Fruit fly (Drosophila melanogaster) S2 (cell line): ENCODE measurements around the gene IntS14.

Experiments
- CG8478 ChIP-seq: fragments of >200 bp; optimal IDR thresholded peaks from 2 replicates; lab custom pipeline; 2018
- CTCF ChIP-seq, 2 experiments: fragments of >200 bp; optimal IDR thresholded peaks; 2 replicates each; lab custom pipeline; 2018

Gene IntS14

DNA sequence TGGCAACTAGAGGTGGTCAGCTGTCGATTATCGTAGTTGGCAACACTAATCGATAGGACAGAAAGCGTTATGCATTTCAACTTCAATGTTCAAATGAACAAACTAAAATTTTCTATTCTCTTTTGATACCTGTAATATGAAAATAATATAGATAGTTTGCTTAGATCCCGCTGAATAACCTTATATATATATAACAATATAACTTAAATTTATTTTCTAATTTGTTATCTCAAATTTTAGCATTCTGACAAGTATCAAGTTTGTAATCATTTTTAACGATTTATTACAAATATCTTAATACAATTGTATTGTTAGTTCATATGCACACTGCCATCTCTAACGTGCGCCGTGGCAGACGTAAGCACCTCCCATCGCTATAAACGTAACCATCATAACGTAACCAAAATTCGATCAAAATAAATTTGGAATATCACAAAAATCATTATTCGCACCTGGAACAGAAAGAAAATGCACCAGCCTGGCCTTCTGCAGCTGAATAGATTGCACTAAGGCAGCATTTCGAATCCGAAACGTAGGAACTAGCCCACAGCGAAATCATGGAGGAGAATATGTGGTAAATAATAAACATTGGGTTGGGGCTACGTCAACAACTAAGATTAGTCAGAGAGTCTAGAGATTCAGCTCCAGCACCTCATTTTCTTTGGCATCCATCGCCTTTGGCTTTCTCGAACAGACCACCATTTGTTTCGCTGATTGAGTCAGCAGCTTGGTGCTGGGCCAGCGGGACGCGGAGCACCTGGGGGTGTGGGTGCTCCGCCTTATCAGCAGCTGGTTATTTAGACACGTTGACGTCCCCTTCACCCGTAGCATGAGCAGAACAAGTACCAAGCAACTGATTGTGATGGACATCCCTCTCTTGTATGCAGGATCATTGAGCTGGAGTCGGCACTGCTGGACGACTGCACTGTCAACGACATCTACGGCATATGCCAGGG, 35.0 kb upstream of the IntS14 start, which contains the start of the genes Pino and TBC1D23:
Gene Pino (minus strand): TSS at position 22 of the 956 bp plus-strand sequence.
Gene TBC1D23 (plus strand): TSS at position 385 of the 956 bp plus-strand sequence.
- TF ChIP-seq CTCF (optimal IDR thresholded peaks at IDR 0.05; lab: Kevin White, UChicago), result no peak
- TF ChIP-seq CG8478 (lab: Kevin White, UChicago), result no peak

DNA sequence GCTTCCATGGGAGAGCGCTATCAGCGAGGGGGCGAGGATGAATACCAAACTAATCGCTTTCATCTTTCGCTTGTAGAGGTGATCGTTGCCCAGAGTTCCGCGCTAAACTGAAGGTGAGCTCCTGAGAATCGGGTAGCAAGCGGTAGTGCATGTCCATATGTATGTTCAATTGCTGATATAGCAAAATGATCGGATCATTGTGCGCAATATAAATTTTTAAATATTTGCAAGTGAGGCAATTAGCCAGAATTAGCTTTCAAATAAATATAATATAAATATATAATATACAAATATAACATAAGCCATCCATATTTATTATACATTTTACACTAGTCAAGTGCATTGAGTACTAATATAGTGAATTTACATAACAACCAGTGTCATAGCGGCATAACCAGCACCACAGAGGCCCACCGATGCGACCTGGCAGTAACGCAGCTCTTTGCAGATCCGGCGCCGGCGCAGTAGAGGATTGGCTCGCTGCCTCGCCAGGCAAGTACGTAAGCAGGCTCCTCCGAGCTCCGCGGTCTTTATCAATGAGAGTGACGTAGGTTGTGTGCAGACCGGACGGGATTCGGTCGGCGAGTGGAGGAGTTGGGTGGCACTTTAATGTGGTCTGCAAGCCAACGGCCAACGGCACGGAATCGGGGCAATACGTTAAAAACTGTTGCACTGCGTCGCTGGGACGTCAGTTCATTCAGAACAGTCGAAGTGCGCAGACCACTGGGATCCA, 30.1 kb upstream of the IntS14 start, which contains the start of the genes Iris and CG4577:
Gene Iris (minus strand): TSS at position 88 of the 733 bp plus-strand sequence.
Gene CG4577 (plus strand): TSS at position 683 of the 733 bp plus-strand sequence.
- TF ChIP-seq CG8478 (lab: Kevin White, UChicago) (no peak), CTCF (optimal IDR thresholded peaks at IDR 0.05; lab: Kevin White, UChicago) (no peak)

dm6 chr2L:1135495-1135894, 28.7 kb upstream of the IntS14 start:
- TF ChIP-seq CG8478 (lab: Kevin White, UChicago) (no peak), CTCF (optimal IDR thresholded peaks at IDR 0.05; lab: Kevin White, UChicago) (no peak)

DNA sequence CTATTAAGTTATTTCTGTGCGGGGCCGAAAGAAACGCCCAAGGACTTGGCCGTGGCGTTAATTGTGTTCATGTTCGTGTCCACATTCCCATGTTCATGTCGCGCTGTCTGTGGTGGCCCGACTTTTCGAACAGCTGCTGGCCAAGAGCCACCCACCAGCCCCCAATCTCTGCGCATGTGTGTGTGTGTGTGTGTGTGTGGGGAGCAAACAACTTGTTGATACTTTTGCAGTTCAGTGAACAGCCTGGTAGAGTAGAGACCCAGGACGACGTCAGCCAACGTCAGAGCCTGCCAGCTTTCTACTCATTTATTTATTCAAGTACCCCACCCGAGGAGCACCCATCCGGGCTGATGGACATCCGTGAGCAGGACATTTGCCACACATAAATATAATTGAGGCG, 27.2 kb upstream of the IntS14 start:
- TF ChIP-seq CG8478 (lab: Kevin White, UChicago) (no peak), CTCF (optimal IDR thresholded peaks at IDR 0.05; lab: Kevin White, UChicago) (no peak)

DNA sequence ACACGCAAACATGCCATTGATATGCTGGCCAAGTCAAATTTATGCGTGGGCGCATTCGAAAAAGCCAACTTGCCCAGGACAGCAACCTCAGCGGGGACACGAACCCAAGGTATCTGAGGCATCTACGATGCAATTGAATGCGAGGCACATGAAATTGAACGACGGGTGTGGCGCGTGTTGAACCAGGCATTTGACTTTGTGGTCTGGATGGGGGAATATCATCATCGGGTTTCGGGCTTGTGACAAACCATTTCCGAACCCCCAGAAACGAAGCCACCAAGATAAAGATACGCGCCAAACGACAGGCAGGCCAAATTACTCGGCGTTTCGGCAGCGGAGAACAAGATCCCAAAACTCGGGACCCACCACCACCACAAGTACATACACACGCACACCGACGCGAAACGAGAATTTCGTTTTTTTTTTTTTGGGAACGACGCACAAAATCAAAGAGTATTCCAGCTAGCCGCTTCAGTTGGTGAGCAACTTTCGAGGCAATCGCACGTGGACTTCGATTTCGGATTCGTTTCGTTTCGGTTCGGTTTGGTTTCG, 21.4 kb upstream of the IntS14 start, which contains the start of gene MFS3:
Gene MFS3 (plus strand): TSS at position 472 of the 552 bp plus-strand sequence.
- TF ChIP-seq CTCF (optimal IDR thresholded peaks at IDR 0.05; lab: Kevin White, UChicago), result peak; percentile 66 to 68
- no peak for TF ChIP-seq CG8478 (lab: Kevin White, UChicago)

DNA sequence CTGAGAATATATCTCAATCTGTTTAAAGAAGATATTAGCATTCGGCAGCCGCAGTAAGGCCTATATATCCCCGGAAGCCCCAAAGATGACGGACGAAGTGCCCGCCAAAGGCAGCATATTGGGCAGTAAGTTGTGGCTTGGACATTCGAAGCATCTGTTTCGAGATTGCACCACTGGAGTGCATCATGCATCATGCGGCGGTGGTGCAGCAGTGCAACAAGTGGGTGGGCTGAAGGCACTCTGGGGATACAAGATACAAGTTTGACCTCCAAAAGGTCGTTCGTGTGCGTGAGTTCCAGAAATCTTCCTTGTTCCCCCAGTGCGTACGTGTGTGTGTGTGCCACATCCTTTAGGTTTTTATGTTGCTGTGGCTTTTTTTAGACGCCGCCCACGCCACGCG, 21.0 kb upstream of the IntS14 start:
- TF ChIP-seq CG8478 (lab: Kevin White, UChicago) (no peak), CTCF (optimal IDR thresholded peaks at IDR 0.05; lab: Kevin White, UChicago) (no peak)

DNA sequence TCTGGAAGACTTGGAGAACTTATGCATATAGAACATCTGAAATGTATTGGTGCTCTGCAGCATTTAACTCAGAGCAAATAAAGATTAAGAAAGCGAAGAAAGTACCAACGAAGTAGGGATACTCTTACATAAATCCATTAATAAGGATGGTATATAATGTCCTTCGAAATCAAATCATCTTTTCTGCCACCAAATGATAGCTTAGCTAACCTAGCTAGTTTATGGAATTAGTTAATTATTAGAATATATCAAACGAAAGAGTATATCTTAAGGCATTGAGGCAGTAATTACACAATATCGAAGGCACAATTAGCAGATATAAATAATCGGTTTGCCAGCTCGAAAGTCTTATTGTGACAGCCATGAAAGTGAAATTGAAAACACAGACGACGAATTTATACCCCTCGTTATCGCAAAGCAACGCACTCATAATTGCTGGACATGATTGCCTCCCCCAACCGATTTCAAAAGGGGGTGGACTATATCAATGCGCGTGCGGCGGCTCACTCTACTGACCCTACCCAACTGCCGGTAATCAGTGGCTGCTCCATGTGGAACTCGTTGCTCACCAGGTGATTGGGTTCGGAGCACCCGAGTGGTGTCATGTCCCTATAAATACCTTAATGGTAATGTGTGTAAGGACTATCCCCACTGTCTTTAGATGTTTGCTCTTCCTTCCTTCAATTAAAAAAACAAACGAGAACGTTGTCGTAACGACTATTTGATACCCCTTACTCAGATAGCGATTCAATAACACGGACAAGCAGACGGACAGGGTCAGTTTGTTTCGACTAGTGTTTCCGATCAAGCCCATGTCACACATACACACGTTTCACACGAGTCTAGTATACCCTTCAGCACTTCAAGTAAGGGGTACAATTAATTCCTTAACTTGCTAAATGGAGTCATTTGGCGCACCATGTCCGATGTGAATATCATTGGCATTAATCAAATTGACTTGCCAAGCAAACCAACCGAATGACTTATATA, 19.6 kb upstream of the IntS14 start:
- TF ChIP-seq CTCF (optimal IDR thresholded peaks at IDR 0.05; lab: Kevin White, UChicago) (no peak), CG8478 (lab: Kevin White, UChicago) (no peak)

dm6 chr2L:1147656-1148055, 16.6 kb upstream of the IntS14 start:
- no peak for TF ChIP-seq CG8478 (lab: Kevin White, UChicago)
- no peak for TF ChIP-seq CTCF (optimal IDR thresholded peaks at IDR 0.05; lab: Kevin White, UChicago)

dm6 chr2L:1150554-1150953, 13.7 kb upstream of the IntS14 start, which contains the start of the genes Tfb4 and Vps29:
Gene Tfb4 (minus strand): TSS chr2L:1150677.
Gene Vps29 (plus strand): TSS chr2L:1150766.
- no peak for TF ChIP-seq CTCF (optimal IDR thresholded peaks at IDR 0.05; lab: Kevin White, UChicago)

DNA sequence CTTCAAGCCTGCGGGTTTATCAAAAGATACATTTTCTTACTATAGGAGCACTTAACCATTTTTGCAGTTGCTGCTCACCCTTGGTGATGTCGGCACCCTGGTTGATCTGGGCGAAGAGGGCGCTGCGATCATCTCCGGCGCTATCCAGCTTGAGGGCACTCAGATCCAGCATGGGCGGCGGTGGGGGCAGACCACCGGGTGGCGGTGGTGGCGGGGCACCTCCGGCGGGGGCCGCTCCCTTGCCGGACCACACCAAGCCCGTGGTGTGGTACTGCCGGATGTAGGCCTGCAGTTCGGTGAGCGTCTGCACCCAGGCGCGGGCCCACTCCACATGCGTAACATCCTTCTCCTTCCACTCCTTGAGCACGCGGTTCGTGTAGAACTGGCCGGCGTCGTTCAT, 11.6 kb upstream of the IntS14 start:
- no peak for TF ChIP-seq CG8478 (lab: Kevin White, UChicago)
- TF ChIP-seq CTCF (optimal IDR thresholded peaks at IDR 0.05; lab: Kevin White, UChicago), result no peak

dm6 chr2L:1156592-1157249, 7.5 kb upstream of the IntS14 start:
- TF ChIP-seq CTCF (optimal IDR thresholded peaks at IDR 0.05; lab: Kevin White, UChicago) (no peak), CG8478 (lab: Kevin White, UChicago) (no peak)

DNA sequence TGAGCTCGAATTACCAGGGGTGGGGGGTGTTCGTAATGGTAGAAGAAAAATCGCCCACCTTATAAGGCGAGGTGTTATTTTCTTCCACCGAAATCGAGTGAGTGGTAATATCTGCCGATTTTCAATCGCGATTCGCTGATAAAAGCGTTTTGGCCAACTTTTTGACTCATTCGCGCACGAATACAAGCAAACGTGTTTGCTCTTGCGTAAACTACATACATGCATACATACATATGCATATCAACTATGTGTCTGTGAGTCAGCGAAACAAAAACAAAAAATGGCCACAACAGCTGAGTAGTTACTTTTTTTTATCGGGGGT, 6.9 kb upstream of the IntS14 start:
- no peak for TF ChIP-seq CTCF (optimal IDR thresholded peaks at IDR 0.05; lab: Kevin White, UChicago)
